Worm (Caenorhabditis elegans): Measurements from ENCODE around the gene hlh-28.
"Not testable (repeated sequence)": the region's sequence is repeated elsewhere in the genome, so short reads cannot be mapped to it uniquely, and the experiment has no call there.

hlh-28 gene

ce11 chrX:17550755-17551154 is at the start of gene hlh-28:
Gene hlh-28 (plus strand): TSS chrX:17551055.
- not testable (repeated sequence) for TF ChIP-seq snpc-1.1 (tag; optimal IDR thresholded peaks at IDR 0.05; ENCODE audit: insufficient read depth); mcd-1 (GFP tag; IDR thresholded peaks at IDR 0.05); ztf-28 (GFP tag; IDR thresholded peaks at IDR 0.05)

ce11 chrX:17502246-17502645 is 48.6 kb upstream of the hlh-28 start:
- TF ChIP-seq pbrm-1 (GFP tag; IDR thresholded peaks at IDR 0.05), result no peak
- no peak for TF ChIP-seq snpc-4 (GFP tag; optimal IDR thresholded peaks at IDR 0.05)
- peak in 3 of 4 experiments; percentile 38 to 90 (median 77) for TF ChIP-seq snpc-4 (tag; optimal IDR thresholded peaks at IDR 0.05)

ce11 chrX:17504447-17504846 is 46.4 kb upstream of the hlh-28 start:
- TF ChIP-seq B0019.2 (GFP tag; conservative IDR thresholded peaks at IDR 0.05) (no peak), nhr-80 (tag; optimal IDR thresholded peaks at IDR 0.05) (peak; percentile 66), K12H6.12 (tag; optimal IDR thresholded peaks at IDR 0.05) (no peak), ztf-6 (GFP tag; IDR thresholded peaks at IDR 0.05) (no peak), ama-1 (optimal IDR thresholded peaks at IDR 0.05) (no peak), ama-1 (GFP tag; optimal IDR thresholded peaks at IDR 0.05) (no peak), B0336.3 (GFP tag; IDR thresholded peaks at IDR 0.05) (no peak)

ce11 chrX:17505547-17506181 is 45.2 kb upstream of the hlh-28 start:
- peak; percentile 7 to 48 for TF ChIP-seq let-607 (tag; optimal IDR thresholded peaks at IDR 0.05)
- peak in 1 of 3 experiments; percentile 69 for TF ChIP-seq lin-35 (GFP tag; optimal IDR thresholded peaks at IDR 0.05)
- TF ChIP-seq ztf-22 (GFP tag; optimal IDR thresholded peaks at IDR 0.05), result peak; percentile 84
- no peak for TF ChIP-seq snpc-1.3 (tag; optimal IDR thresholded peaks at IDR 0.05; ENCODE audit: insufficient read depth)
- TF ChIP-seq rcor-1 (GFP tag; IDR thresholded peaks at IDR 0.05), result peak; percentile 42; the same call in 1 of the 2 replicates
- TF ChIP-seq somi-1 (GFP tag; optimal IDR thresholded peaks at IDR 0.05), result peak; percentile 92
- no peak for TF ChIP-seq B0035.1 (tag; optimal IDR thresholded peaks at IDR 0.05)
- TF ChIP-seq K12H6.12 (tag; optimal IDR thresholded peaks at IDR 0.05), result peak; percentile 84
- peak; percentile 85 for TF ChIP-seq lin-40 (tag; optimal IDR thresholded peaks at IDR 0.05)
- peak; percentile 65 for TF ChIP-seq ztf-3 (GFP tag; optimal IDR thresholded peaks at IDR 0.05)
- peak; percentile 25 for TF ChIP-seq ets-4 (GFP tag; optimal IDR thresholded peaks at IDR 0.05)
- peak; percentile 66 for TF ChIP-seq madf-10 (tag; optimal IDR thresholded peaks at IDR 0.05)
- TF ChIP-seq akir-1 (GFP tag; optimal IDR thresholded peaks at IDR 0.05), result no peak
- TF ChIP-seq bed-1 (GFP tag; IDR thresholded peaks at IDR 0.05), result no peak
- TF ChIP-seq ZK185.1 (tag; optimal IDR thresholded peaks at IDR 0.05; ENCODE audit: poor library complexity, severe bottlenecking), result peak; percentile 22
- TF ChIP-seq snpc-4 (GFP tag; optimal IDR thresholded peaks at IDR 0.05), result no peak
- peak in 2 of 4 experiments; percentile 50 to 54 for TF ChIP-seq snpc-4 (tag; optimal IDR thresholded peaks at IDR 0.05)
- TF ChIP-seq C06A6.2 (GFP tag; conservative IDR thresholded peaks at IDR 0.05), result 0 out of 2 replicates have a peak, but pooled peaks have one; percentile 58
- TF ChIP-seq F22D6.2 (tag; optimal IDR thresholded peaks at IDR 0.05), result peak; percentile 61
- no peak for TF ChIP-seq tbp1 (GFP tag; optimal IDR thresholded peaks at IDR 0.05)
- peak; percentile 88 for TF ChIP-seq nhr-80 (tag; optimal IDR thresholded peaks at IDR 0.05)
- peak; percentile 84 for TF ChIP-seq ceh-27 (GFP tag; optimal IDR thresholded peaks at IDR 0.05)
- peak; percentile 91 for TF ChIP-seq atf-7 (tag; optimal IDR thresholded peaks at IDR 0.05)
- no peak for TF ChIP-seq aptf-3 (GFP tag; IDR thresholded peaks at IDR 0.05)
- peak; percentile 77; the same call in 1 of the 2 replicates for TF ChIP-seq hmg-1.2 (GFP tag; IDR thresholded peaks at IDR 0.05)
- 0 out of 2 replicates have a peak, but pooled peaks have one; percentile 38 for TF ChIP-seq Y53G8AR.9 (GFP tag; conservative IDR thresholded peaks at IDR 0.05)
- TF ChIP-seq unc-62 (GFP tag; optimal IDR thresholded peaks at IDR 0.05), result peak; percentile 47
